Worm (Caenorhabditis elegans) whole organism, L4 larva: ENCODE results near the gene gly-1.
A peak's percentile ranks its signal among the peaks of the same experiment; 100 is the strongest.

Experiments used
- ceh-20 ChIP-seq: fragments of 200-800 bp; sonication (Bioruptor generic); IDR thresholded peaks from 2 replicates; pipeline ENCODE4 v1.3.6; 2022; ENCODE audit warnings: missing genetic modification reagents, missing genetic modification characterization, missing compliant biosample characterization
- jun-1 ChIP-seq: fragments of 150-350 bp; optimal IDR thresholded peaks from 2 replicates; lab custom pipeline; 2014; ENCODE audit warnings: missing biosample characterization, missing genetic modification reagents, missing genetic modification characterization
- lin-13 ChIP-seq: fragments of 150-350 bp; optimal IDR thresholded peaks from 2 replicates; lab custom pipeline; 2014; ENCODE audit warnings: missing biosample characterization, missing genetic modification reagents, missing genetic modification characterization
- lin-38 ChIP-seq: fragments of 200-800 bp; sonication (Bioruptor generic); IDR thresholded peaks from 2 replicates; pipeline ENCODE4 v1.3.6; 2022; ENCODE audit warnings: missing genetic modification reagents, missing genetic modification characterization, missing compliant biosample characterization
- nhr-11 ChIP-seq: fragments of 150-350 bp; optimal IDR thresholded peaks from 2 replicates; lab custom pipeline; 2014; ENCODE audit warnings: missing biosample characterization, missing genetic modification characterization
- nhr-28 ChIP-seq: fragments of 150-350 bp; optimal IDR thresholded peaks from 2 replicates; lab custom pipeline; 2014; ENCODE audit warnings: missing biosample characterization, missing genetic modification characterization

DNA sequence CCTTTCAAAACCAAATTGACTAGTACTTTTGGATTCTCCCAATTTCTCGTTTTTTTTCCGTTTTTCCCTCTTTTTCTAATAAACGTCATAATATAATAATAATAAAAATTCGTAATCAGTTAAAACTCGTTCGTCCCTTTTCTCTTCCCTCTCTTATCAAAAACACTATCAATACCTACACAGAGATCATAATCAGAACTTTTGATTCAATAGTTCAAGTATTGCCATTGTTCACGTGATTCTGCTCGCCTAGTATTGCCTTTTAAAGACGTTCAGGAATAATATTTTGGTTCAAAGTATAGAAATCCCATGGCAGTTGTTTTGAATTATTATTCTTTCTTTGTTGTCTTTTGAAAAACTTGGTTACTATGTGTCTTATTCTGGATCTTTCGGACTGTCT, 22.7 kb upstream of the gly-1 start:
- TF ChIP-seq lin-38 (GFP tag; lab: Robert Waterston, UW) (no peak), nhr-11 (tag; lab: Kevin White, UChicago) (no peak), jun-1 (tag; lab: Kevin White, UChicago) (no peak), ceh-20 (GFP tag; lab: Robert Waterston, UW) (no peak), lin-13 (GFP tag; lab: Kevin White, UChicago) (no peak), nhr-28 (tag; lab: Kevin White, UChicago) (peak; percentile 97)
